Worm (Caenorhabditis elegans): ENCODE data around the gene rip-1.

The rip-1 gene

DNA sequence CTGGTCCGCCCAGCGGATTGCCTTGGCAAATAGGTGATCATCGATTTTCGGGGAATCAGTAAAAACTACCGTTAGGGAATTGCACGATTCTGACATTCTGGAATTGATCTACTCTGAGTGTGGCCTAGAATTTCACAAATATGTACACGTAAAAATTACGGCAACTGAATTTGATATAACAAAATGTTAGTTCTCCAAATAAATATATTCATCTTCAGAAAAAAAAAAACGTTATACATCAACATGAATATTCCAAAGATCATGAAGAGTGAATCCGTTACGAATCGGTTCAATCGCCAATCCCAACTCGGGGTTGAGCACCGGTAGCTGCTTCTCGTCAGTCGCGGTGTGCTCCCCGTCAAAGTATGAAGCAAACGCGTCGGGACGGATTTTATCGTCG is at the start of gene rip-1:
Gene rip-1 (minus strand): TSS at position 101 of the 400 bp plus-strand sequence.
- TF ChIP-seq him-1 (tag; optimal IDR thresholded peaks at IDR 0.05) (no peak), dao-5 (tag; optimal IDR thresholded peaks at IDR 0.05) (no peak), W03F9.2 (tag; optimal IDR thresholded peaks at IDR 0.05) (no peak)

DNA sequence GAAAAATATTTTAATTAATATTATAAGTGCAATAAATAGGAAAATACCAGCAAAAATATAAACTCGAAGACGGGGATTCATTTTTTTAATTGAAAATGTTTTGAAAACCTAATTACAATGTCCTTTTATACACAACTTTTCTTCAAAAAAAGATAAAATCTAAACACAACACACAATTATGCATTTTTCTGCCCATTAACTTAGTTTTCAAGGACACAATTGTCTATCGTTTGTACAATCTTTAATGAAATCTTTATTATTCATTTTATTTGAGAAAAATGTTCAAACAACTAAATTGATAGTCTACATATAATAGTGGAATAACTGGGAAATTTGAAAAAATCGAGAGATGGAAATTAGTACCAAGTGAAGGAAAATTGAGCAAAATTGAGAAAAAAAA is 47.5 kb upstream of the rip-1 start, which contains the start of gene T07A5.1:
Gene T07A5.1 (minus strand): TSS at position 149 of the 400 bp plus-strand sequence.
- no peak for TF ChIP-seq him-1 (tag; optimal IDR thresholded peaks at IDR 0.05)
- no peak for TF ChIP-seq dao-5 (tag; optimal IDR thresholded peaks at IDR 0.05)
- no peak for TF ChIP-seq W03F9.2 (tag; optimal IDR thresholded peaks at IDR 0.05)

DNA sequence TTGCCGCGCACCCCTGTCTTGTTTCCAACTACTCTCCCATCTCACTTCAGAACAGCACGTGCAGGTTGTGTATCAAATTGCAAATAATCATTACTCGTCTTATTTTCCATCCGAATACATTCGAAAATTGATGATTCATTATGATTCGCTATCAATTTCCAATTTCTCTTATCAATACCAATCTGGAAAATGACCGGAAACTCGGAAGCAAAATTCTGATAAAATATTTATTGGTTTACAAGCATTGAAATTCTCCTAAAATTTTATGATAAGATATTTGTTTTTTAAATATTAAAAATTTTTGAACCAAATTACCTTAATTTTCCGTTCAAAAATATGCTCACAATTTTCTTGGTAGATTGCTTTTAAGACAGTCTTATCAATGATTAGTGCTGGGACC is 46.8 kb upstream of the rip-1 start:
- TF ChIP-seq W03F9.2 (tag; optimal IDR thresholded peaks at IDR 0.05) (no peak), him-1 (tag; optimal IDR thresholded peaks at IDR 0.05) (no peak), dao-5 (tag; optimal IDR thresholded peaks at IDR 0.05) (no peak)

- TF ChIP-seq him-1 (tag; optimal IDR thresholded peaks at IDR 0.05) (no peak), W03F9.2 (tag; optimal IDR thresholded peaks at IDR 0.05) (no peak), dao-5 (tag; optimal IDR thresholded peaks at IDR 0.05) (no peak)
Measured at ce11 chrIII:10300078-10300477, 41.5 kb upstream of the rip-1 start, which contains the start of gene vglu-3. Gene vglu-3, plus strand, starts transcription at chrIII:10300378.

DNA sequence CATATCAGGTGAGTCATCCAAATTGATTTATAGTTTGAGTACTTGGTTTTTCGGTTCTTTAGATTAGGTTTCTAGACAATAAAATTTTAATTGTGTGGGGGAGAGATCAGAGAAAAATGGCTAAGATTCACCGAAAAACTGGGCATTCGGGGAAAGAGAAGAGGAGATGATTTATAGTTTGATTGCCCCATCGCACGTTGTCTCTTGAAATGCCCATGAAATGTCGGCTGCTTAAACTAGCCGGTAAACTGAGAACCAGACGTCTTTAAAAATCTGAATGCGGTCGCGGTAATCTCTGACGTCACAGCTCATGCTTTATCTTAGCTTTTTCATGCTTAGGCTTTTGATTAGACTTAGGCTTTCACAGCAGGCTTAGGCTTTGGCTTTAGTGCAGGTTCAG is 38.4 kb upstream of the rip-1 start:
- TF ChIP-seq dao-5 (tag; optimal IDR thresholded peaks at IDR 0.05): no peak
- no peak for TF ChIP-seq W03F9.2 (tag; optimal IDR thresholded peaks at IDR 0.05)
- TF ChIP-seq him-1 (tag; optimal IDR thresholded peaks at IDR 0.05): no peak

ce11 chrIII:10294837-10295236 is 36.3 kb upstream of the rip-1 start, which contains the start of gene vglu-2:
Gene vglu-2, plus strand, starts transcription at chrIII:10295137.
- TF ChIP-seq dao-5 (tag; optimal IDR thresholded peaks at IDR 0.05) (no peak), W03F9.2 (tag; optimal IDR thresholded peaks at IDR 0.05) (no peak), him-1 (tag; optimal IDR thresholded peaks at IDR 0.05) (no peak)

DNA sequence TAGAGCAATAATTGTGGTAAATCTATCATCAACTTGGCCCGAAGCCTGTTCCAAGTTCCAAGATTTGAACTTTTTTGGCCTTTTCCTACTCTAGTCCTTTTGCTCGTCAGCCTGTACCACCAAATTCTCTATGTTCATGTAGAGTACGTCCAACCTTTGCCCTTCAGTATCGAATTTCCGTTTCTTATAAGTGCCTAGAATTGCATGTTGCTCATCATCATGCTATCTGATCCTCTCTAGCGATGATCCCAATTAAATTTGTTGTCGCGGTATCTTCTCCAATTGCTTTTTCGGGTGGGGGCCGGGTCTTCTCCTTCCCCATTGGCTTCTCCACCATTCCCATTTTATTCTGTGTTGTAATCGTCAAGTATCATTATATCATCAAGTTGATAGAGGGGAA is 35.4 kb upstream of the rip-1 start:
- no peak for TF ChIP-seq him-1 (tag; optimal IDR thresholded peaks at IDR 0.05)

DNA sequence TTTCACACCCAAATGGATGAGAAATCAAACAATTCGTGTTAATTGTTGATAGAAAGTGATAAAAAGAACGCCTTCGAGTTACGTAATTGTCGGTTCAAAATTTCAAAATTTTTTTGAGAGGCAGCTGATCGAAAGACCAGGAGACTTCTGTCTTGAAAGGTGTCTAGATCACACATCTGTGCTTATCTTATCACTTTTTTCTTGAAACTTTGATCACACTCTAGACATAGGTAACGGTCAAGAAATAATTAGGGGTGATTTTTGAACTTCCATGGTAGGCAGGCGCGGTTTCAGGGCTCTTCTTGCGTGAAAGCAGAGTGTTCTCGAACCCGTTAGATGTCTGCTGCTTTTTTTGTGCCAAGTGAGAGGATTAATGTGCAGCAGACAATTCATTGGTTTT is 34.8 kb upstream of the rip-1 start:
- TF ChIP-seq W03F9.2 (tag; optimal IDR thresholded peaks at IDR 0.05): no peak
- no peak for TF ChIP-seq him-1 (tag; optimal IDR thresholded peaks at IDR 0.05)
- no peak for TF ChIP-seq dao-5 (tag; optimal IDR thresholded peaks at IDR 0.05)

DNA sequence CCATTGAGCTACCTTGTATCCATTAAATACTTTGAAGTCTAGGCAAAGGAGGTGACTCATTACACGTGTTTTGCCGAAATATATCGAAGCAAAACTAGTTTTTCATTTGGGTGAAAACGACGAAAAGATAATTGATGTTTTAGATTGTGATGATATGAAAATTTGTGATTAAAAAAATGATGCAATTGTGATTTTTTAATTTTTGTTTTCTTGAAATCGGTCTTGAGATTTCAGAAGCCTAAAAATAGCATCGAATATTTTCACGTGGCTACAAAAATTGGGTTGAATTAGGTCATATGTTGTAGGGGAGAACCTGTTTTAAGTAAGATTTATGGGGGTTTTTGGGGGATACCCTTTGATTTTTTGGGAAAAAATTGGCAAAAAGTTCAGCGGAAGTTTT is 32.0 kb upstream of the rip-1 start:
- no peak for TF ChIP-seq W03F9.2 (tag; optimal IDR thresholded peaks at IDR 0.05)
- no peak for TF ChIP-seq him-1 (tag; optimal IDR thresholded peaks at IDR 0.05)
- TF ChIP-seq dao-5 (tag; optimal IDR thresholded peaks at IDR 0.05): no peak

- no peak for TF ChIP-seq dao-5 (tag; optimal IDR thresholded peaks at IDR 0.05)
- TF ChIP-seq him-1 (tag; optimal IDR thresholded peaks at IDR 0.05): no peak
- no peak for TF ChIP-seq W03F9.2 (tag; optimal IDR thresholded peaks at IDR 0.05)
Measured at ce11 chrIII:10289790-10290189, 31.2 kb upstream of the rip-1 start.

DNA sequence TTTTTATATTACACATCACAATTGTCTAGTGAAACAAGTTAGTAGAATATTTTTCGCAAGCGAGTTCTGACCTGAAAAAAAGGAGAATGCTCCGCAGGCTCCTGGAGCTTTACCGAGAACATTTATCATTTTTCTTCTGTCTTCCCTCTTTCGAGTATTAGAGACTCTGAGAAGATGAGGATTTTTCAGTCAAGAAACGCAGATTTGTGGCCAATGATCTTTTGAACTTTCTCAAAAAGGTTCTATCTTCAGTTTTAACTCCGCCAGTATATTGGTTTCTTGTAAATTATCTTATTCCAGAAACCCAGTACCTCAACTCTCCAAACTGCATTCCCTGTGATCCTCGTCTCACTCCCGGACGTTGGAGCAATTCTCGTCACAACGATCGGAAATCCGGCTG is 27.1 kb upstream of the rip-1 start, which contains the start of gene K10G9.2:
Gene K10G9.2 (plus strand): TSS at position 301 of the 400 bp plus-strand sequence.
- TF ChIP-seq W03F9.2 (tag; optimal IDR thresholded peaks at IDR 0.05) (no peak), dao-5 (tag; optimal IDR thresholded peaks at IDR 0.05) (no peak), him-1 (tag; optimal IDR thresholded peaks at IDR 0.05) (no peak)

ce11 chrIII:10284214-10284613 is 25.7 kb upstream of the rip-1 start:
- TF ChIP-seq W03F9.2 (tag; optimal IDR thresholded peaks at IDR 0.05) (no peak), him-1 (tag; optimal IDR thresholded peaks at IDR 0.05) (peak; percentile 78), dao-5 (tag; optimal IDR thresholded peaks at IDR 0.05) (no peak)

- no peak for TF ChIP-seq W03F9.2 (tag; optimal IDR thresholded peaks at IDR 0.05)
Measured at ce11 chrIII:10278826-10279225, 20.3 kb upstream of the rip-1 start, which contains the start of gene pad-2. Gene pad-2, plus strand, starts transcription at chrIII:10279126.

- TF ChIP-seq him-1 (tag; optimal IDR thresholded peaks at IDR 0.05) (no peak), dao-5 (tag; optimal IDR thresholded peaks at IDR 0.05) (no peak), W03F9.2 (tag; optimal IDR thresholded peaks at IDR 0.05) (no peak)
Measured at ce11 chrIII:10271807-10272206, 13.3 kb upstream of the rip-1 start.

- no peak for TF ChIP-seq W03F9.2 (tag; optimal IDR thresholded peaks at IDR 0.05)
- peak; percentile 32 for TF ChIP-seq him-1 (tag; optimal IDR thresholded peaks at IDR 0.05)
Measured at ce11 chrIII:10270778-10271307, 12.3 kb upstream of the rip-1 start, which contains the start of gene cnk-1. Gene cnk-1, plus strand, starts transcription at chrIII:10271257.
